Worm (Caenorhabditis elegans): Measurements from ENCODE around the gene srbc-50.

- TF ChIP-seq him-1 (tag; optimal IDR thresholded peaks at IDR 0.05) (no peak), W03F9.2 (tag; optimal IDR thresholded peaks at IDR 0.05) (no peak), dao-5 (tag; optimal IDR thresholded peaks at IDR 0.05) (no peak)
Measured at ce11 chrV:15817746-15818145, 7.0 kb downstream of the srbc-50 start, which contains the start of gene abf-3.
